Fruit fly (Drosophila melanogaster) whole organism, adult: ENCODE measurements around the gene Tsp26A.

Experiments
- CG11617 ChIP-seq: fragments of 200-800 bp; sonication (Bioruptor generic); optimal IDR thresholded peaks from 2 replicates; lab custom pipeline; 2017; ENCODE audit warnings: mild to moderate bottlenecking, missing biosample characterization, missing genetic modification reagents, missing genetic modification characterization
- CG12768 ChIP-seq: fragments of 200-800 bp; sonication (Bioruptor generic); optimal IDR thresholded peaks from 2 replicates; lab custom pipeline; 2017; ENCODE audit warnings: missing biosample characterization, missing genetic modification characterization, mild to moderate bottlenecking, moderate library complexity, missing genetic modification reagents
- CG14711 ChIP-seq: fragments of 200-800 bp; sonication (Bioruptor generic); optimal IDR thresholded peaks from 2 replicates; lab custom pipeline; 2018; ENCODE audit warnings: missing biosample characterization, mild to moderate bottlenecking, missing genetic modification characterization, moderate library complexity
- CG33017 ChIP-seq: fragments of 200-800 bp; sonication (Bioruptor generic); optimal IDR thresholded peaks from 2 replicates; lab custom pipeline; 2018; ENCODE audit warnings: missing biosample characterization, mild to moderate bottlenecking, missing genetic modification characterization, moderate library complexity
- CG7045 ChIP-seq: fragments of 200-800 bp; sonication (Bioruptor generic); optimal IDR thresholded peaks from 2 replicates; lab custom pipeline; 2017; ENCODE audit warnings: missing biosample characterization, mild to moderate bottlenecking, missing genetic modification characterization
- Clk ChIP-seq: fragments of 200-800 bp; sonication (Bioruptor generic); optimal IDR thresholded peaks from 2 replicates; lab custom pipeline; 2017; ENCODE audit warnings: missing biosample characterization, missing genetic modification characterization
- Crg-1 ChIP-seq: fragments of 200-800 bp; sonication (Bioruptor generic); optimal IDR thresholded peaks from 2 replicates; lab custom pipeline; 2016; ENCODE audit warnings: missing biosample characterization, missing genetic modification characterization
- Hr96 ChIP-seq: fragments of 200-800 bp; sonication (Bioruptor generic); optimal IDR thresholded peaks from 2 replicates; lab custom pipeline; 2016; ENCODE audit warnings: missing biosample characterization, missing genetic modification characterization
- Mnt ChIP-seq: fragments of 200-800 bp; sonication (Bioruptor generic); optimal IDR thresholded peaks from 2 replicates; lab custom pipeline; 2016; ENCODE audit warnings: missing biosample characterization, mild to moderate bottlenecking, missing genetic modification characterization
- bab1 ChIP-seq: fragments of 200-800 bp; sonication (Bioruptor generic); optimal IDR thresholded peaks from 3 replicates; lab custom pipeline; 2019; ENCODE audit warnings: missing biosample characterization, mild to moderate bottlenecking, missing genetic modification characterization, moderate library complexity
- cnc ChIP-seq, 2 experiments: fragments of >200 bp; optimal IDR thresholded peaks; 2 replicates each; lab custom pipeline; 2017
- kay ChIP-seq: fragments of 200-800 bp; sonication (Bioruptor generic); peaks from one replicate; lab custom pipeline; 2016; ENCODE audit warnings: missing biosample characterization, missing genetic modification characterization, borderline replicate concordance
- pad ChIP-seq: fragments of 200-800 bp; sonication (Bioruptor generic); optimal IDR thresholded peaks from 3 replicates; lab custom pipeline; 2017; ENCODE audit warnings: missing biosample characterization, missing genetic modification characterization, mild to moderate bottlenecking, moderate library complexity, missing genetic modification reagents
- toe ChIP-seq: fragments of 200-800 bp; sonication (Bioruptor generic); optimal IDR thresholded peaks from 2 replicates; lab custom pipeline; 2016; ENCODE audit warnings: missing biosample characterization, missing genetic modification characterization

DNA sequence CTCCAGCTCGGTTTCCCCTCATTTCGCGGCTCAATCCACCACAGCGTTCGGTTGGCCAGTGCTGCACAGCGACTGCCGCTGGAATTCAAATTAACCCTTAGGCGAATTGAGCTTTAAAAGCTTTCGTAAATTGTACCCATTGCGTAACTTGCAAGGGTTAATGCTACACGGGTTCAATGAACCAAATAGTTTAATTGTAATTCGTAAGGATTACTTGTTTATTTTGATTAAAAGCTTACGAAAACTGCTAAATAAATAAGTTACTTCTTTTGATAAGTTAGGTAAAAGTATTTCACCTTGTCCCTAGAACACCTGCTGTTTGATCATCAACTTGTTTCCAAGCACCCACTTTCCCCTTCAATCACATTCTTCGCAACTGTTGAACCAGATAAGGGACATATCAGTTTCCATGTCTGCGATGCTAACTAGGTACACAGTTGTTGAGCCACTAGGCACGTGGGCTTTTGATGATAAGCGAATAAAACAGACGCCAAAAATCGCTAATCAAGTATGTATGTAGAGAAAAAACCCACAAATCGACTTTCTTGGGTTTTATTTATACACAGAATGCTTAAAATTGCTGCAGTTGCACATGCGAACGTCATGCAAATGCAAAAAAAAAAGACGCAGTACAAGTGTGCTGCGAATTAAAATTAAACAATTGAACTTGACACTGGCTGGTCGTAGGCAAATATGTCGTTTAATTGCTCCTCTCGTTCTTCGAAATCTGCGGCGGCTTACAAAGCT, 46.1 kb downstream of the Tsp26A start, which contains the start of gene Pfas:
- TF ChIP-seq pad (GFP tag; lab: Kevin White, UChicago) (peak; percentile 100), cnc (optimal IDR thresholded peaks at IDR 0.05; lab: Kevin White, UChicago) (no peak), Crg-1 (GFP tag; lab: Kevin White, UChicago) (peak; percentile 89), CG11617 (GFP tag; lab: Kevin White, UChicago) (peak; percentile 73), CG33017 (tag; lab: Kevin White, UChicago) (peak; percentile 76), CG14711 (tag; lab: Kevin White, UChicago) (peak; percentile 75), CG7045 (GFP tag; lab: Kevin White, UChicago) (peak; percentile 38), bab1 (GFP tag; lab: Kevin White, UChicago) (peak; percentile 62), CG12768 (GFP tag; lab: Kevin White, UChicago) (peak; percentile 62), Mnt (GFP tag; lab: Kevin White, UChicago) (peak; percentile 85), Clk (GFP tag; lab: Kevin White, UChicago) (peak; percentile 12), Hr96 (GFP tag; lab: Kevin White, UChicago) (peak; percentile 72), kay (GFP tag; lab: Kevin White, UChicago) (no peak), toe (GFP tag; lab: Kevin White, UChicago) (no peak)
